Worm (Caenorhabditis elegans) whole organism, L3 larva: ENCODE data around the gene nprl-3.

Source experiments
- R02D3.7 ChIP-seq: fragments of 150-350 bp; optimal IDR thresholded peaks from 2 replicates; lab custom pipeline; 2014; ENCODE audit warnings: missing biosample characterization, missing genetic modification characterization
- ama-1 ChIP-seq: fragments of 150-350 bp; optimal IDR thresholded peaks from 2 replicates; lab custom pipeline; 2018
- egl-27 ChIP-seq: sonication (generic microtip); optimal IDR thresholded peaks from 4 replicates; lab custom pipeline; 2017; ENCODE audit warnings: missing biosample characterization, missing genetic modification reagents, missing genetic modification characterization
- eor-1 ChIP-seq, 2 experiments: fragments of 150-350 bp; optimal IDR thresholded peaks; 2 replicates each; lab custom pipeline; 2014 to 2018; ENCODE audit warnings: missing biosample characterization in 2 of 2, missing genetic modification characterization in 2 of 2
- lin-15B ChIP-seq: fragments of 150-350 bp; optimal IDR thresholded peaks from 2 replicates; lab custom pipeline; 2014; ENCODE audit warnings: missing biosample characterization, missing genetic modification characterization
- tbx-2 ChIP-seq: sonication (generic microtip); optimal IDR thresholded peaks from 2 replicates; lab custom pipeline; 2016; ENCODE audit warnings: mild to moderate bottlenecking, missing genetic modification characterization, missing compliant biosample characterization

DNA sequence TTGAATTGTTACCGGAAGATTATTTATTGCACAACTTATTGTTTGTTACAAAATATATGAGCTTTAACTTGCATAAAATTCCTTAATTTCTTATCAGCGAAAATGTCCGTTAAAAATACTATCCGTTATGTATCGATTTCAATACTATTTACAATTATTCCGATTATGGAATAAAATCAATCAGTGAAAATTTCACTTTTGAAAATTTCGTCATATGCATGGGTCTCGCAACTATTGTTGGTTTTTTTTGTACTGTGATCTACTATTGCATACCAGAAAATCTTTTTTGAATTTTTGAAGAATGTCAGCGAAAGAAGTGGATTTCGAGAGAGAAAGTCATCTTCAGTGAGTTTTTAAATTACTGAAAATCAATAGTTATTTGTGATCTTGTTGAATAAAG, at the start of gene nprl-3:
- TF ChIP-seq ama-1 (lab: Kevin White, UChicago): no peak
- no peak for TF ChIP-seq egl-27 (tag; lab: Kevin White, UChicago)
- TF ChIP-seq lin-15B (tag; lab: Kevin White, UChicago): no peak
- TF ChIP-seq tbx-2 (tag; lab: Kevin White, UChicago): no peak
- TF ChIP-seq R02D3.7 (tag; lab: Kevin White, UChicago): no peak
- no peak for TF ChIP-seq eor-1 (tag; optimal IDR thresholded peaks at IDR 0.05; lab: Kevin White, UChicago)
